Fruit fly (Drosophila melanogaster): Measurements from ENCODE around the gene mRpL1.

dm6 chr3R:8264302-8265080 is 36.7 kb upstream of the mRpL1 start, which contains the start of the genes RPA1 and Mcm2:
- TF ChIP-seq CG12769 (tag; optimal IDR thresholded peaks at IDR 0.05): no peak
- TF ChIP-seq Lim3 (GFP tag; IDR thresholded peaks at IDR 0.05): no peak
- peak; percentile 5 for TF ChIP-seq Side (GFP tag; optimal IDR thresholded peaks at IDR 0.05)
- TF ChIP-seq CG43689 (GFP tag; IDR thresholded peaks at IDR 0.05): no peak
- TF ChIP-seq CG42726 (GFP tag; IDR thresholded peaks at IDR 0.05; ENCODE audit: partially characterized antibody): 0 out of 2 replicates have a peak, but pooled peaks have one; percentile 38
- TF ChIP-seq CG2129 (GFP tag; IDR thresholded peaks at IDR 0.05; ENCODE audit: partially characterized antibody): no peak
- TF ChIP-seq al (GFP tag; IDR thresholded peaks at IDR 0.05): peak; percentile 81
- TF ChIP-seq CG33557 (GFP tag; optimal IDR thresholded peaks at IDR 0.05): peak; percentile 76
- TF ChIP-seq Dfd (GFP tag; optimal IDR thresholded peaks at IDR 0.05): no peak
- TF ChIP-seq Hmr (GFP tag; optimal IDR thresholded peaks at IDR 0.05): peak; percentile 80
- peak; percentile 98 for TF ChIP-seq CG15514 (GFP tag; optimal IDR thresholded peaks at IDR 0.05)
- TF ChIP-seq CHES-1-like (GFP tag; optimal IDR thresholded peaks at IDR 0.05): no peak
- TF ChIP-seq gsb (GFP tag; IDR thresholded peaks at IDR 0.05): 0 out of 2 replicates have a peak, but pooled peaks have one; percentile 19
- TF ChIP-seq en (GFP tag; optimal IDR thresholded peaks at IDR 0.05): no peak
